Worm (Caenorhabditis elegans): Measurements from ENCODE around the gene lact-3.

DNA sequence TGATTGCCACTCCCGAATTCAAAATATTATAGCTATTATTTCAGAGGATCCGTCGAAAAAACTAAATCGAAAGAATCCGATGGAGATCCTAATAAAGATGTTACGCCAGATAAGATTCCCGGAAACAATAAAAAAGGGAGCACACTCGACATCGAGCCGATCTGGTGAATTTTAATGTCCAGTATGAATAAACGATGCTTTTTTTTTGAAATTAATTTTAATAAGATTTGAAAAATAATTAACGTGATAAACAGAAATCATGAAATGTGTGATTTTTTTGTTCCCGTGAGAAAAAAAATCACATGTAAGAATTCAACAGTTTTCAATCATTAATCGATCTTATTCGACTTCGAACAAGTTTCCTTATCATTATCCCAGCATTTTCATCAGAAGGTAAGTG lies 18.4 kb downstream of the lact-3 start, which contains the start of gene M28.9:
- TF ChIP-seq daf-12 (tag; optimal IDR thresholded peaks at IDR 0.05) (no peak), nhr-77 (tag; optimal IDR thresholded peaks at IDR 0.05) (no peak), ceh-82 (tag; optimal IDR thresholded peaks at IDR 0.05) (no peak), tbx-2 (tag; optimal IDR thresholded peaks at IDR 0.05) (no peak), pha-4 (tag; optimal IDR thresholded peaks at IDR 0.05) (no peak), nhr-237 (tag; optimal IDR thresholded peaks at IDR 0.05) (no peak), sea-2 (GFP tag; optimal IDR thresholded peaks at IDR 0.05) (no peak), elt-2 (tag; optimal IDR thresholded peaks at IDR 0.05) (no peak), ztf-4 (tag; optimal IDR thresholded peaks at IDR 0.05) (no peak), snpc-4 (tag; optimal IDR thresholded peaks at IDR 0.05) (no peak), ama-1 (optimal IDR thresholded peaks at IDR 0.05) (no peak), unc-62 (GFP tag; optimal IDR thresholded peaks at IDR 0.05) (no peak), nhr-76 (tag; optimal IDR thresholded peaks at IDR 0.05) (no peak), skn-1 (tag; optimal IDR thresholded peaks at IDR 0.05) (no peak)
